Fruit fly (Drosophila melanogaster) whole organism, wandering third instar larva: Measurements from ENCODE around the gene CG10376.

Source experiments
- Hr83 ChIP-seq: fragments of 200-300 bp; sonication (Bioruptor generic); optimal IDR thresholded peaks from 2 replicates; lab custom pipeline; 2016; ENCODE audit warnings: missing biosample characterization, mild to moderate bottlenecking, missing genetic modification characterization, moderate library complexity; ENCODE audit not compliant: poor library complexity, severe bottlenecking
- br ChIP-seq: fragments of 200-800 bp; sonication (Bioruptor generic); optimal IDR thresholded peaks from 2 replicates; lab custom pipeline; 2016; ENCODE audit warnings: missing biosample characterization, missing genetic modification characterization
- dsf ChIP-seq: sonication (Bioruptor generic); optimal IDR thresholded peaks from 2 replicates; lab custom pipeline; 2016; ENCODE audit warnings: missing biosample characterization, missing genetic modification characterization, borderline replicate concordance
- foxo ChIP-seq, 2 experiments: fragments of 200-800 bp; sonication (Bioruptor generic); optimal IDR thresholded peaks; 2 replicates in 1 of 2; 3 replicates in 1 of 2; lab custom pipeline; 2016 to 2017; ENCODE audit warnings: missing biosample characterization in 2 of 2, missing genetic modification characterization in 2 of 2
- pan ChIP-seq: fragments of >200 bp; optimal IDR thresholded peaks from 2 replicates; lab custom pipeline; 2017
- psq ChIP-seq: fragments of 200-800 bp; sonication (Bioruptor generic); optimal IDR thresholded peaks from 3 replicates; lab custom pipeline; 2017; ENCODE audit warnings: missing biosample characterization, mild to moderate bottlenecking, missing genetic modification characterization, moderate library complexity
- sv ChIP-seq: fragments of 200-800 bp; sonication (Bioruptor generic); optimal IDR thresholded peaks from 3 replicates; lab custom pipeline; 2016; ENCODE audit warnings: missing biosample characterization, missing genetic modification characterization
- tai ChIP-seq: sonication (Bioruptor generic); optimal IDR thresholded peaks from 2 replicates; lab custom pipeline; 2016; ENCODE audit warnings: missing biosample characterization, missing genetic modification characterization
- usp ChIP-seq: fragments of >200 bp; optimal IDR thresholded peaks from 2 replicates; lab custom pipeline; 2017; ENCODE audit warnings: missing biosample characterization, missing genetic modification characterization

- TF ChIP-seq usp, result no peak
- TF ChIP-seq pan (lab: Kevin White, UChicago), result no peak
- no peak for TF ChIP-seq psq (GFP tag; lab: Kevin White, UChicago)
- TF ChIP-seq br, result no peak
- no peak for TF ChIP-seq dsf (GFP tag; lab: Kevin White, UChicago)
- no peak for TF ChIP-seq sv (GFP tag; lab: Kevin White, UChicago)
- TF ChIP-seq tai, result no peak
- TF ChIP-seq Hr83 (GFP tag; lab: Kevin White, UChicago), result no peak
- peak in 1 of 2 experiments; percentile 21 for TF ChIP-seq foxo (GFP tag; optimal IDR thresholded peaks at IDR 0.05; lab: Kevin White, UChicago)
These were observed 8.2 kb downstream of the CG10376 start for dm6 chr2L:18694724-18695105.
